Fruit fly (Drosophila melanogaster) whole organism, wandering third instar larva: Measurements from ENCODE around the gene CtsL4.

ENCODE experiments used
- Abd-B ChIP-seq: fragments of >200 bp; optimal IDR thresholded peaks from 2 replicates; lab custom pipeline; 2017; ENCODE audit warnings: missing biosample characterization, missing genetic modification characterization
- CG32264 ChIP-seq: fragments of 200-800 bp; sonication (Bioruptor generic); optimal IDR thresholded peaks from 2 replicates; lab custom pipeline; 2016; ENCODE audit warnings: missing biosample characterization, missing genetic modification characterization
- CG9705 ChIP-seq: fragments of 200-800 bp; sonication (Bioruptor generic); optimal IDR thresholded peaks from 2 replicates; lab custom pipeline; 2018; ENCODE audit warnings: missing biosample characterization, mild to moderate bottlenecking, missing genetic modification characterization
- Dif ChIP-seq: fragments of 200-275, 200-300 bp; sonication (Bioruptor generic); optimal IDR thresholded peaks from 2 replicates; lab custom pipeline; 2018; ENCODE audit warnings: missing biosample characterization, missing genetic modification characterization; ENCODE audit not compliant: partially characterized antibody
- HLH106 ChIP-seq: fragments of 200-800 bp; optimal IDR thresholded peaks from 3 replicates; lab custom pipeline; 2019; ENCODE audit warnings: missing biosample characterization, mild to moderate bottlenecking, missing genetic modification characterization, moderate library complexity
- Hnf4 ChIP-seq: fragments of 200-800 bp; sonication (Bioruptor generic); optimal IDR thresholded peaks from 2 replicates; lab custom pipeline; 2016; ENCODE audit warnings: missing biosample characterization, mild to moderate bottlenecking, missing genetic modification characterization
- Hr83 ChIP-seq: fragments of 200-300 bp; sonication (Bioruptor generic); optimal IDR thresholded peaks from 2 replicates; lab custom pipeline; 2016; ENCODE audit warnings: missing biosample characterization, mild to moderate bottlenecking, missing genetic modification characterization, moderate library complexity; ENCODE audit not compliant: poor library complexity, severe bottlenecking
- Jra ChIP-seq: sonication (Bioruptor generic); optimal IDR thresholded peaks from 2 replicates; lab custom pipeline; 2016; ENCODE audit warnings: missing biosample characterization, missing genetic modification characterization
- Mio ChIP-seq: sonication (Bioruptor generic); optimal IDR thresholded peaks from 2 replicates; lab custom pipeline; 2016; ENCODE audit warnings: missing biosample characterization, missing genetic modification characterization
- Myc ChIP-seq: fragments of >200 bp; optimal IDR thresholded peaks from 2 replicates; lab custom pipeline; 2017
- N ChIP-seq: fragments of >200 bp; optimal IDR thresholded peaks from 2 replicates; lab custom pipeline; 2018; ENCODE audit warnings: missing biosample characterization, missing external identifiers, missing genetic modification characterization
- OdsH ChIP-seq: fragments of 200-800 bp; sonication (Bioruptor generic); optimal IDR thresholded peaks from 2 replicates; lab custom pipeline; 2016; ENCODE audit warnings: missing biosample characterization, mild to moderate bottlenecking, missing genetic modification characterization
- Rel ChIP-seq, 2 experiments: fragments of 200-800 bp; sonication (Bioruptor generic) in 1 of 2; optimal IDR thresholded peaks; 2 replicates in 1 of 2; 3 replicates in 1 of 2; lab custom pipeline; 2016 to 2019; ENCODE audit warnings: mild to moderate bottlenecking in 2 of 2, missing biosample characterization in 2 of 2, missing genetic modification characterization in 2 of 2, moderate library complexity in 1 of 2
- Sp1 ChIP-seq: fragments of 200-800 bp; sonication (Bioruptor generic); optimal IDR thresholded peaks from 3 replicates; lab custom pipeline; 2019; ENCODE audit warnings: missing biosample characterization, mild to moderate bottlenecking, missing genetic modification characterization, moderate library complexity
- brk ChIP-seq: fragments of 200-800 bp; sonication (Bioruptor generic); optimal IDR thresholded peaks from 2 replicates; lab custom pipeline; 2016; ENCODE audit warnings: missing biosample characterization, mild to moderate bottlenecking, missing genetic modification characterization
- dl ChIP-seq, 2 experiments: fragments of 175-275, 200-275 bp in 1 of 2; fragments of 200-275 bp in 1 of 2; sonication (Bioruptor generic); optimal IDR thresholded peaks; lab custom pipeline; 2018; ENCODE audit warnings: mild to moderate bottlenecking in 2 of 2, missing biosample characterization in 2 of 2, missing genetic modification characterization in 2 of 2, moderate library complexity in 2 of 2; ENCODE audit not compliant: partially characterized antibody in 2 of 2, insufficient read depth in 1 of 2
- dsf ChIP-seq: sonication (Bioruptor generic); optimal IDR thresholded peaks from 2 replicates; lab custom pipeline; 2016; ENCODE audit warnings: missing biosample characterization, missing genetic modification characterization, borderline replicate concordance
- ey ChIP-seq: fragments of 200-800 bp; sonication (Bioruptor generic); optimal IDR thresholded peaks from 2 replicates; lab custom pipeline; 2016; ENCODE audit warnings: missing biosample characterization, missing genetic modification characterization
- foxo ChIP-seq, 2 experiments: fragments of 200-800 bp; sonication (Bioruptor generic); optimal IDR thresholded peaks; 2 replicates in 1 of 2; 3 replicates in 1 of 2; lab custom pipeline; 2016 to 2017; ENCODE audit warnings: missing biosample characterization in 2 of 2, missing genetic modification characterization in 2 of 2
- fru ChIP-seq: fragments of 200-800 bp; sonication (Bioruptor generic); optimal IDR thresholded peaks from 3 replicates; lab custom pipeline; 2016; ENCODE audit warnings: missing biosample characterization, mild to moderate bottlenecking, missing genetic modification characterization
- h ChIP-seq: fragments of 200-800 bp; sonication (Bioruptor generic); optimal IDR thresholded peaks from 3 replicates; lab custom pipeline; 2016; ENCODE audit warnings: missing biosample characterization, mild to moderate bottlenecking, missing genetic modification characterization
- lola ChIP-seq: fragments of >200 bp; optimal IDR thresholded peaks from 2 replicates; lab custom pipeline; 2017; ENCODE audit warnings: missing biosample characterization, missing genetic modification characterization
- psq ChIP-seq: fragments of 200-800 bp; sonication (Bioruptor generic); optimal IDR thresholded peaks from 3 replicates; lab custom pipeline; 2017; ENCODE audit warnings: missing biosample characterization, mild to moderate bottlenecking, missing genetic modification characterization, moderate library complexity
- rgr ChIP-seq: fragments of 200-800 bp; sonication (Bioruptor generic); optimal IDR thresholded peaks from 3 replicates; lab custom pipeline; 2016; ENCODE audit warnings: missing biosample characterization, mild to moderate bottlenecking, missing genetic modification characterization
- sage ChIP-seq: fragments of 200-800 bp; sonication (Bioruptor generic); optimal IDR thresholded peaks from 2 replicates; lab custom pipeline; 2016; ENCODE audit warnings: missing biosample characterization, mild to moderate bottlenecking, missing genetic modification characterization
- sv ChIP-seq: fragments of 200-800 bp; sonication (Bioruptor generic); optimal IDR thresholded peaks from 3 replicates; lab custom pipeline; 2016; ENCODE audit warnings: missing biosample characterization, missing genetic modification characterization
- tai ChIP-seq: sonication (Bioruptor generic); optimal IDR thresholded peaks from 2 replicates; lab custom pipeline; 2016; ENCODE audit warnings: missing biosample characterization, missing genetic modification characterization
- usp ChIP-seq: fragments of >200 bp; optimal IDR thresholded peaks from 2 replicates; lab custom pipeline; 2017; ENCODE audit warnings: missing biosample characterization, missing genetic modification characterization
- woc ChIP-seq: sonication (Bioruptor generic); optimal IDR thresholded peaks from 2 replicates; lab custom pipeline; 2016; ENCODE audit warnings: missing biosample characterization, mild to moderate bottlenecking, missing genetic modification characterization

Gene CtsL4

dm6 chr2L:10381890-10382450 lies 25.6 kb upstream of the CtsL4 start, which contains the start of gene CG5096:
Gene CG5096, plus strand, starts transcription at chr2L:10382263.
- TF ChIP-seq ey (GFP tag; lab: Kevin White, UChicago) = peak; percentile 80
- peak; percentile 31 for TF ChIP-seq Jra
- TF ChIP-seq HLH106 (tag; lab: Kevin White, UChicago) = peak; percentile 74
- TF ChIP-seq fru = peak; percentile 90
- peak; percentile 49 to 87 for TF ChIP-seq foxo (GFP tag; optimal IDR thresholded peaks at IDR 0.05; lab: Kevin White, UChicago)
- no peak for TF ChIP-seq Abd-B (GFP tag; lab: Kevin White, UChicago)
- peak; percentile 85 for TF ChIP-seq rgr (GFP tag; lab: Kevin White, UChicago)
- TF ChIP-seq Mio = no peak
- peak; percentile 80 for TF ChIP-seq Sp1 (GFP tag; lab: Kevin White, UChicago)
- TF ChIP-seq psq (GFP tag; lab: Kevin White, UChicago) = peak; percentile 59
- TF ChIP-seq OdsH (GFP tag; lab: Kevin White, UChicago) = peak; percentile 84
- no peak for TF ChIP-seq N (GFP tag; lab: Kevin White, UChicago)
- peak; percentile 77 for TF ChIP-seq sv (GFP tag; lab: Kevin White, UChicago)
- TF ChIP-seq CG9705 (GFP tag; lab: Kevin White, UChicago) = no peak
- TF ChIP-seq h (GFP tag; lab: Kevin White, UChicago) = peak; percentile 91
- no peak for TF ChIP-seq lola (GFP tag; lab: Kevin White, UChicago)
- TF ChIP-seq woc = peak; percentile 56
- TF ChIP-seq CG32264 (GFP tag; lab: Kevin White, UChicago) = peak; percentile 33
- peak; percentile 69 for TF ChIP-seq brk
- TF ChIP-seq Hnf4 (GFP tag; lab: Kevin White, UChicago) = peak; percentile 67
- peak; percentile 38 for TF ChIP-seq sage (GFP tag; lab: Kevin White, UChicago)
- peak; percentile 4 for TF ChIP-seq dsf (GFP tag; lab: Kevin White, UChicago)
- TF ChIP-seq tai (GFP tag; lab: Kevin White, UChicago) = peak; percentile 11
- TF ChIP-seq Rel (GFP tag; optimal IDR thresholded peaks at IDR 0.05; lab: Kevin White, UChicago) = no peak
- peak; percentile 96 for TF ChIP-seq Rel (tag; optimal IDR thresholded peaks at IDR 0.05; lab: Kevin White, UChicago)

DNA sequence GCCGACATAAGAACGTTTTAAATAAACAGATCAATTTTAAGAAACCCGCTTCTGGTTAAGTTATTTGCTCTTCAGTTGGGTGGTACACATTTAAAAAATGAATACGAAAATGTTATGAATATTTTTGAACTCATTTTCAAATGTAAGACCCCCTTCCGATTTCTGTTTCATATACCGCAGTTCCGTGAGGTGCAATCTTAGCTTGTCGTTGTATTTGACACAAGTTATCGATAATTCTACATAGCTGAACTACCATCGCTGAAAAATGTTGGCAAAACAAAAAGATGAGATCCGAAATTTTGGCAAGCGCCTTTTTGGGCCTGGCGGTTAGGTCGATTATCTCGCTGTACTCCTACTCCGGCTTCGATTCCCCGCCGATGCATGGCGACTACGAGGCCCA lies 23.5 kb upstream of the CtsL4 start, which contains the start of gene gny:
Gene gny (plus strand): TSS at position 239 of the 400 bp plus-strand sequence.
- TF ChIP-seq Rel (GFP tag; optimal IDR thresholded peaks at IDR 0.05; lab: Kevin White, UChicago) = no peak
- TF ChIP-seq Rel (tag; optimal IDR thresholded peaks at IDR 0.05; lab: Kevin White, UChicago) = peak; percentile 1
- no peak for TF ChIP-seq Hr83 (GFP tag; lab: Kevin White, UChicago)
- TF ChIP-seq, all 38 proteins: peak for 1

DNA sequence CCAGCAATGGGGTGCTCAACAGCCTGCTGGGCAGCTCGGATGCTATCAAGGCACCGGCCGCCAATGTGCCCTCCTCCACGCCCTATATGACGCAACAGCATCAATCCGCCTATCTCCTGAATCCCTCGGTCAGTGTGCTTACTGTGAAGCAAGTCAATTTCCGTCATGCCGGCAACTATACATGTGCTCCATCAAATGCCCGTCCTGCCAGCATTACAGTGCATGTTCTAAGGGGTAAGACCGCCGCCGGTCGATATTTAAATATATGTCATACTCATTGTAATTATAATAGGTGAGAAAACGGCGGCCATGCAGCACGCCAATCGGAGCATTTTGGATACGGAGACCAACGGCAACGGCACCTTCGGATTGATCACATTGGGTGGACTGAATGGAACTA lies 22.2 kb upstream of the CtsL4 start:
- TF ChIP-seq Hnf4 (GFP tag; lab: Kevin White, UChicago) (no peak), psq (GFP tag; lab: Kevin White, UChicago) (no peak), Myc (lab: Kevin White, UChicago) (no peak), dl (GFP tag; optimal IDR thresholded peaks at IDR 0.05; lab: Kevin White, UChicago; ENCODE audit: insufficient read depth in 1 of 2, partially characterized antibody in 2 of 2) (no peak), Jra (no peak), dsf (GFP tag; lab: Kevin White, UChicago) (no peak), woc (no peak), sage (GFP tag; lab: Kevin White, UChicago) (no peak), CG9705 (GFP tag; lab: Kevin White, UChicago) (no peak), sv (GFP tag; lab: Kevin White, UChicago) (no peak), Abd-B (GFP tag; lab: Kevin White, UChicago) (no peak)

- no peak for TF ChIP-seq usp (GFP tag; lab: Kevin White, UChicago)
- TF ChIP-seq Mio = no peak
- no peak for TF ChIP-seq Dif (GFP tag; lab: Kevin White, UChicago)
- TF ChIP-seq CG32264 (GFP tag; lab: Kevin White, UChicago) = no peak
- no peak for TF ChIP-seq Hnf4 (GFP tag; lab: Kevin White, UChicago)
- TF ChIP-seq psq (GFP tag; lab: Kevin White, UChicago) = no peak
Observed at dm6 chr2L:10376276-10376675, 19.9 kb upstream of the CtsL4 start.
